Fruit fly (Drosophila melanogaster) whole organism, embryonic: ENCODE measurements around the gene Tob.

Experiments used
- Asciz ChIP-seq: fragments of 200-800 bp; sonication (Bioruptor generic); optimal IDR thresholded peaks from 2 replicates; lab custom pipeline; 2017; ENCODE audit warnings: missing biosample characterization, mild to moderate bottlenecking, missing genetic modification characterization, missing genetic modification reagents
- BEAF-32 ChIP-seq: fragments of 200-800 bp; sonication (Bioruptor generic); optimal IDR thresholded peaks from 3 replicates; lab custom pipeline; 2017; ENCODE audit warnings: missing biosample characterization, missing genetic modification characterization, mild to moderate bottlenecking, moderate library complexity, missing genetic modification reagents
- CG10267 ChIP-seq: fragments of 200-800 bp; sonication (Bioruptor generic); optimal IDR thresholded peaks from 2 replicates; lab custom pipeline; 2018; ENCODE audit warnings: missing biosample characterization, mild to moderate bottlenecking, missing genetic modification characterization, moderate library complexity
- CG10959 ChIP-seq: fragments of 200-800 bp; sonication (Bioruptor generic); IDR thresholded peaks from 2 replicates; pipeline ENCODE4 v1.3.6; 2022; ENCODE audit warnings: missing biosample characterization, missing genetic modification characterization
- CG11456 ChIP-seq: fragments of 200-800 bp; sonication (Bioruptor generic); IDR thresholded peaks from 3 replicates; pipeline ENCODE4 v1.3.6; 2022; ENCODE audit warnings: missing biosample characterization, missing genetic modification characterization
- CG12391 ChIP-seq: fragments of 200-800 bp; sonication (Bioruptor generic); optimal IDR thresholded peaks from 3 replicates; lab custom pipeline; 2018; ENCODE audit warnings: missing biosample characterization, mild to moderate bottlenecking, missing genetic modification characterization, moderate library complexity
- CG13287 ChIP-seq: fragments of 200-800 bp; sonication (Bioruptor generic); IDR thresholded peaks from 2 replicates; pipeline ENCODE4 v1.3.6; 2022; ENCODE audit warnings: missing biosample characterization, missing genetic modification characterization; ENCODE audit not compliant: partially characterized antibody
- CG14667 ChIP-seq: fragments of 200-800 bp; sonication (Bioruptor generic); IDR thresholded peaks from 2 replicates; pipeline ENCODE4 v1.3.6; 2022; ENCODE audit warnings: missing biosample characterization, missing genetic modification characterization
- CG1603 ChIP-seq: fragments of 200-800 bp; sonication (Bioruptor generic); optimal IDR thresholded peaks from 2 replicates; lab custom pipeline; 2019; ENCODE audit warnings: missing biosample characterization, mild to moderate bottlenecking, missing genetic modification characterization, moderate library complexity
- CG16863 ChIP-seq: fragments of 200-800 bp; sonication (Bioruptor generic); optimal IDR thresholded peaks from 3 replicates; lab custom pipeline; 2016; ENCODE audit warnings: missing biosample characterization, missing genetic modification characterization
- CG17612 ChIP-seq: fragments of 200-800 bp; sonication (Bioruptor generic); IDR thresholded peaks from 2 replicates; pipeline ENCODE4 v1.3.6; 2022; ENCODE audit warnings: missing biosample characterization, missing genetic modification characterization
- CG18011 ChIP-seq: fragments of 200-800 bp; sonication (Bioruptor generic); optimal IDR thresholded peaks from 2 replicates; lab custom pipeline; 2017; ENCODE audit warnings: missing biosample characterization, missing genetic modification characterization, mild to moderate bottlenecking, moderate library complexity, missing genotype
- CG18262 ChIP-seq: fragments of 200-800 bp; optimal IDR thresholded peaks from 3 replicates; lab custom pipeline; 2019; ENCODE audit warnings: missing biosample characterization, mild to moderate bottlenecking, missing genetic modification characterization, moderate library complexity
- CG18599 ChIP-seq: fragments of 200-800 bp; sonication (Bioruptor generic); optimal IDR thresholded peaks from 3 replicates; lab custom pipeline; 2017; ENCODE audit warnings: missing biosample characterization, missing genetic modification characterization, mild to moderate bottlenecking, moderate library complexity, missing genetic modification reagents
- CG2199 ChIP-seq: fragments of 200-800 bp; sonication (Bioruptor generic); IDR thresholded peaks from 3 replicates; pipeline ENCODE4 v1.3.6; 2022; ENCODE audit warnings: missing biosample characterization, missing genetic modification characterization
- CG2712 ChIP-seq: fragments of 200-800 bp; optimal IDR thresholded peaks from 3 replicates; lab custom pipeline; 2019; ENCODE audit warnings: missing biosample characterization, mild to moderate bottlenecking, missing genetic modification characterization, moderate library complexity
- CG2875 ChIP-seq: fragments of 200-800 bp; sonication (Bioruptor generic); optimal IDR thresholded peaks from 2 replicates; lab custom pipeline; 2017; ENCODE audit warnings: missing biosample characterization, mild to moderate bottlenecking, missing genetic modification characterization, missing genetic modification reagents
- CG3847 ChIP-seq: fragments of 200-800 bp; sonication (Bioruptor generic); IDR thresholded peaks from 2 replicates; pipeline ENCODE4 v1.3.6; 2022; ENCODE audit warnings: missing biosample characterization, missing genetic modification characterization
- CG4328 ChIP-seq: fragments of 200-800 bp; sonication (Bioruptor generic); optimal IDR thresholded peaks from 3 replicates; lab custom pipeline; 2017; ENCODE audit warnings: missing biosample characterization, missing genetic modification reagents, missing genetic modification characterization
- CG43689 ChIP-seq: fragments of 200-800 bp; sonication (Bioruptor generic); IDR thresholded peaks from 2 replicates; pipeline ENCODE4 v1.3.6; 2022; ENCODE audit warnings: missing biosample characterization, missing genetic modification characterization
- CG6683 ChIP-seq: fragments of 200-800 bp; sonication (Bioruptor generic); optimal IDR thresholded peaks from 2 replicates; lab custom pipeline; 2017; ENCODE audit warnings: missing biosample characterization, mild to moderate bottlenecking, missing genetic modification characterization, missing genetic modification reagents
- CG7987 ChIP-seq: fragments of 200-800 bp; sonication (Bioruptor generic); optimal IDR thresholded peaks from 2 replicates; lab custom pipeline; 2018; ENCODE audit warnings: missing biosample characterization, mild to moderate bottlenecking, missing genetic modification characterization, moderate library complexity
- Doc2 ChIP-seq: fragments of 200-800 bp; sonication (Bioruptor generic); IDR thresholded peaks from 2 replicates; pipeline ENCODE4 v1.3.6; 2022; ENCODE audit warnings: missing biosample characterization, missing genetic modification characterization
- Hand ChIP-seq: fragments of 200-800 bp; sonication (Bioruptor generic); optimal IDR thresholded peaks from 2 replicates; lab custom pipeline; 2017; ENCODE audit warnings: mild to moderate bottlenecking, missing biosample characterization, missing genetic modification reagents, missing genetic modification characterization
- Hr51 ChIP-seq, 2 experiments: fragments of 200-800 bp; sonication (Bioruptor generic); optimal IDR thresholded peaks; 2 replicates in 1 of 2; 3 replicates in 1 of 2; lab custom pipeline; 2016 to 2018; ENCODE audit warnings: missing biosample characterization in 2 of 2, missing genetic modification characterization in 2 of 2, mild to moderate bottlenecking in 1 of 2, moderate library complexity in 1 of 2
- Jarid2 ChIP-seq: fragments of 200-800 bp; sonication (Bioruptor generic); optimal IDR thresholded peaks from 3 replicates; lab custom pipeline; 2017; ENCODE audit warnings: mild to moderate bottlenecking, missing biosample characterization, missing genetic modification reagents, missing genetic modification characterization
- Neu2 ChIP-seq: fragments of 200-800 bp; sonication (Bioruptor generic); optimal IDR thresholded peaks from 3 replicates; lab custom pipeline; 2016; ENCODE audit warnings: missing biosample characterization, missing genetic modification characterization, borderline replicate concordance
- Sry-δ ChIP-seq: fragments of 200-800 bp; sonication (Bioruptor generic); optimal IDR thresholded peaks from 2 replicates; lab custom pipeline; 2016; ENCODE audit warnings: missing biosample characterization, missing genetic modification characterization
- Ssrp ChIP-seq: fragments of 200-800 bp; sonication (Bioruptor generic); optimal IDR thresholded peaks from 2 replicates; lab custom pipeline; 2018; ENCODE audit warnings: missing biosample characterization, mild to moderate bottlenecking, missing genetic modification characterization, moderate library complexity
- amos ChIP-seq: fragments of 200-800 bp; sonication (Bioruptor generic); IDR thresholded peaks from 2 replicates; pipeline ENCODE4 v1.3.6; 2022; ENCODE audit warnings: missing biosample characterization, missing genetic modification characterization; ENCODE audit not compliant: partially characterized antibody
- ash1 ChIP-seq: fragments of 200-800 bp; sonication (Bioruptor generic); optimal IDR thresholded peaks from 2 replicates; lab custom pipeline; 2018; ENCODE audit warnings: missing biosample characterization, mild to moderate bottlenecking, missing genetic modification characterization
- az2 ChIP-seq: fragments of 200-800 bp; sonication (Bioruptor generic); optimal IDR thresholded peaks from 3 replicates; lab custom pipeline; 2016; ENCODE audit warnings: missing biosample characterization, missing genetic modification characterization
- bab2 ChIP-seq: fragments of 200-800 bp; sonication (Bioruptor generic); optimal IDR thresholded peaks from 2 replicates; lab custom pipeline; 2016; ENCODE audit warnings: missing biosample characterization, missing genetic modification characterization
- corto ChIP-seq: fragments of 200-800 bp; sonication (Bioruptor generic); optimal IDR thresholded peaks from 2 replicates; lab custom pipeline; 2016; ENCODE audit warnings: missing biosample characterization, mild to moderate bottlenecking, missing genetic modification characterization, moderate library complexity
- crc ChIP-seq: fragments of 200-800 bp; sonication (Bioruptor generic); optimal IDR thresholded peaks from 2 replicates; lab custom pipeline; 2016; ENCODE audit warnings: missing biosample characterization, missing genetic modification characterization
- dan ChIP-seq: fragments of 200-800 bp; sonication (Bioruptor generic); IDR thresholded peaks from 2 replicates; pipeline ENCODE4 v1.3.6; 2022; ENCODE audit warnings: missing biosample characterization, missing genetic modification characterization
- dati ChIP-seq: fragments of 200-800 bp; sonication (Bioruptor generic); IDR thresholded peaks from 2 replicates; pipeline ENCODE4 v1.3.6; 2022; ENCODE audit warnings: missing biosample characterization, missing genetic modification characterization
- dimm ChIP-seq: fragments of 200-800 bp; sonication (Bioruptor generic); IDR thresholded peaks from 2 replicates; pipeline ENCODE4 v1.3.6; 2022; ENCODE audit warnings: missing biosample characterization, missing genetic modification characterization
- ems ChIP-seq: fragments of 200-800 bp; sonication (Bioruptor generic); optimal IDR thresholded peaks from 3 replicates; lab custom pipeline; 2016; ENCODE audit warnings: missing biosample characterization, missing genetic modification characterization
- gem ChIP-seq: fragments of 200-800 bp; sonication (Bioruptor generic); optimal IDR thresholded peaks from 2 replicates; lab custom pipeline; 2019; ENCODE audit warnings: missing biosample characterization, mild to moderate bottlenecking, missing genetic modification characterization, moderate library complexity
- insv ChIP-seq, 2 experiments: fragments of 200-800 bp; sonication (Bioruptor generic); optimal IDR thresholded peaks; 3 replicates each; lab custom pipeline; 2016 to 2018; ENCODE audit warnings: missing biosample characterization in 2 of 2, missing genetic modification characterization in 2 of 2
- kay ChIP-seq: fragments of 200-800 bp; sonication (Bioruptor generic); optimal IDR thresholded peaks from 2 replicates; lab custom pipeline; 2016; ENCODE audit warnings: missing biosample characterization, missing genetic modification characterization
- lov ChIP-seq, 2 experiments: fragments of 200-800 bp in 1 of 2; fragments of >200 bp in 1 of 2; sonication (Bioruptor generic) in 1 of 2; IDR thresholded peaks in 1 of 2; optimal IDR thresholded peaks in 1 of 2; 2 replicates in 1 of 2; 3 replicates in 1 of 2; pipeline versions ENCODE4 v1.3.6 to Lab custom; 2017 to 2022; ENCODE audit warnings: missing biosample characterization in 1 of 2, missing genetic modification characterization in 1 of 2
- otp ChIP-seq: fragments of 200-800 bp; sonication (Bioruptor generic); IDR thresholded peaks from 3 replicates; pipeline ENCODE4, ENCODE4 v1.3.6; 2022; ENCODE audit warnings: missing biosample characterization, missing genetic modification characterization
- pb ChIP-seq: fragments of 200-800 bp; sonication (Bioruptor generic); optimal IDR thresholded peaks from 3 replicates; lab custom pipeline; 2016; ENCODE audit warnings: missing biosample characterization, missing genetic modification characterization
- pita ChIP-seq: fragments of 200-800 bp; sonication (Bioruptor generic); optimal IDR thresholded peaks from 2 replicates; lab custom pipeline; 2017; ENCODE audit warnings: missing biosample characterization, mild to moderate bottlenecking, missing genetic modification characterization
- sens ChIP-seq: fragments of 200-800 bp; sonication (Bioruptor generic); peaks from one replicate; lab custom pipeline; 2016; ENCODE audit warnings: missing biosample characterization, missing genetic modification characterization
- wek ChIP-seq: fragments of 200-800 bp; sonication (Bioruptor generic); optimal IDR thresholded peaks from 3 replicates; lab custom pipeline; 2018; ENCODE audit warnings: missing biosample characterization, mild to moderate bottlenecking, missing genetic modification characterization, moderate library complexity
- z ChIP-seq: fragments of 200-800 bp; sonication (Bioruptor generic); IDR thresholded peaks from 3 replicates; pipeline ENCODE4 v1.3.6; 2022; ENCODE audit warnings: missing biosample characterization, missing genetic modification characterization

Gene Tob

DNA sequence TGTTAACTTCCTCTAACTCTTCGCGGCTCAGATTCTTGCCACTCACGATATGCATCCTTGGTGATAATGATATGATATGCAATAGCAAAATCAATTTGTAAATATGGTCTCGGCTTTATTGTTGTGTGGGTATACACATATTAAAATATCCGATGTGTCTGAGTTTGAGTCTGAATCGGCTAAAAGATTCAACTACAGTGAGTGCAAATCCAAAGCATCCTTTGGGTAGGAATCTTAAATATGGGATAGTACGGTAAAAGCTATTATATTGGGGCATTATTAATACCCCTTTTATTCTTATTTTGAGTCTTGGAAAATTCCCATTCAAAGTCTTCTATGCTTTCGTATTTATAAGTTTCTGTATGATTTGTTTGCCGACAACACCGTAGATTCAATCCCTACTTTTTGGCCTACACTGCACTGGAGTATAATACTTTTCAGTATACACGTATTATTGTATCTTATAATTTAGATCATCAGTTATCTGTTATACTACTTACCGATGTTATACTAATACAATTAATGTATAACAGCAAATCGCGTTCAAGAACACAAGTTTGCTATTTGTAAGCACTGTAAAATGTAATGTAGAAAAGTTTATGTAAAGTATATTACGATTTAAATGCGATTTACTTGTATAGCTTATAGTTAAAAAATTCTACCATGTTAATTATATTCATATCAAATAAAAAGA, 28.4 kb downstream of the Tob start, which contains the start of gene CG12395 (continued):
- peak; percentile 20; the same call in 1 of the 2 replicates for TF ChIP-seq amos (GFP tag; lab: Robert Waterston, UW)
- no peak for TF ChIP-seq gem (tag; lab: Kevin White, UChicago)
- TF ChIP-seq CG13287 (GFP tag; lab: Robert Waterston, UW), result no peak
- peak; percentile 4 for TF ChIP-seq CG2712 (tag; lab: Kevin White, UChicago)
- TF ChIP-seq dati (GFP tag; lab: Robert Waterston, UW), result no peak
- TF ChIP-seq CG14667 (GFP tag; lab: Robert Waterston, UW), result no peak
- 0 out of 3 replicates have a peak, but pooled peaks have one; percentile 43 for TF ChIP-seq CG2199 (GFP tag; lab: Robert Waterston, UW)
- TF ChIP-seq Hr51 (GFP tag; optimal IDR thresholded peaks at IDR 0.05; lab: Kevin White, UChicago), result no peak
- no peak for TF ChIP-seq wek (GFP tag; lab: Kevin White, UChicago)
- no peak for TF ChIP-seq Ssrp (tag; lab: Kevin White, UChicago)
- no peak for TF ChIP-seq BEAF-32 (GFP tag; lab: Kevin White, UChicago)
- no peak for TF ChIP-seq CG10959 (GFP tag; lab: Robert Waterston, UW)
- no peak for TF ChIP-seq CG16863 (GFP tag; lab: Kevin White, UChicago)
- no peak for TF ChIP-seq az2
- TF ChIP-seq ems (GFP tag; lab: Kevin White, UChicago), result no peak
- peak; percentile 6 for TF ChIP-seq CG10267 (tag; lab: Kevin White, UChicago)
- TF ChIP-seq otp (GFP tag; lab: Robert Waterston, UW), result no peak
- no peak for TF ChIP-seq kay (GFP tag; lab: Kevin White, UChicago)
- peak in 1 of 2 experiments; percentile 1 for TF ChIP-seq insv (GFP tag; optimal IDR thresholded peaks at IDR 0.05; lab: Kevin White, UChicago)
- TF ChIP-seq CG6683 (GFP tag; lab: Kevin White, UChicago), result no peak
- no peak for TF ChIP-seq CG17612 (GFP tag; lab: Robert Waterston, UW)
- no peak for TF ChIP-seq CG18599
- TF ChIP-seq Hand (GFP tag; lab: Kevin White, UChicago), result no peak
- TF ChIP-seq Sry-δ (GFP tag; lab: Kevin White, UChicago), result no peak
- TF ChIP-seq dimm, result no peak
- TF ChIP-seq CG12391 (tag; lab: Kevin White, UChicago), result no peak
- no peak for TF ChIP-seq CG1603 (tag; lab: Kevin White, UChicago)
- no peak for TF ChIP-seq CG11456 (GFP tag; lab: Robert Waterston, UW)
- no peak for TF ChIP-seq CG3847 (GFP tag; lab: Robert Waterston, UW)
- no peak for TF ChIP-seq bab2 (GFP tag; lab: Kevin White, UChicago)
- TF ChIP-seq corto (GFP tag; lab: Kevin White, UChicago), result no peak
- no peak for TF ChIP-seq pb
- no peak for TF ChIP-seq lov (optimal IDR thresholded peaks at IDR 0.05; lab: Kevin White, UChicago)
- TF ChIP-seq lov (GFP tag; IDR thresholded peaks at IDR 0.05; lab: Robert Waterston, UW), result no peak
- TF ChIP-seq Doc2 (GFP tag; lab: Robert Waterston, UW), result no peak
- no peak for TF ChIP-seq CG18262 (tag; lab: Kevin White, UChicago)
- no peak for TF ChIP-seq Asciz (GFP tag; lab: Kevin White, UChicago)
- no peak for TF ChIP-seq ash1 (GFP tag; lab: Kevin White, UChicago)
- no peak for TF ChIP-seq crc (GFP tag; lab: Kevin White, UChicago)
- TF ChIP-seq CG2875 (GFP tag; lab: Kevin White, UChicago), result no peak
- no peak for TF ChIP-seq CG43689 (GFP tag; lab: Robert Waterston, UW)
- peak; percentile 60; the same call in 1 of the 3 replicates for TF ChIP-seq z
- TF ChIP-seq sens (GFP tag; lab: Kevin White, UChicago), result peak; percentile 44
- TF ChIP-seq Neu2 (GFP tag; lab: Kevin White, UChicago), result no peak
- TF ChIP-seq CG4328 (GFP tag; lab: Kevin White, UChicago), result no peak
- TF ChIP-seq CG18011 (GFP tag; lab: Kevin White, UChicago), result no peak
- TF ChIP-seq CG7987 (GFP tag; lab: Kevin White, UChicago), result no peak
- peak; percentile 79 for TF ChIP-seq pita (GFP tag; lab: Kevin White, UChicago)
- TF ChIP-seq dan (GFP tag; lab: Robert Waterston, UW), result no peak
- TF ChIP-seq Jarid2 (GFP tag; lab: Kevin White, UChicago), result no peak
